Worm (Caenorhabditis elegans): ENCODE results near the gene pie-1.
A peak's percentile ranks its signal among the peaks of the same experiment; 100 is the strongest.

The pie-1 gene

DNA sequence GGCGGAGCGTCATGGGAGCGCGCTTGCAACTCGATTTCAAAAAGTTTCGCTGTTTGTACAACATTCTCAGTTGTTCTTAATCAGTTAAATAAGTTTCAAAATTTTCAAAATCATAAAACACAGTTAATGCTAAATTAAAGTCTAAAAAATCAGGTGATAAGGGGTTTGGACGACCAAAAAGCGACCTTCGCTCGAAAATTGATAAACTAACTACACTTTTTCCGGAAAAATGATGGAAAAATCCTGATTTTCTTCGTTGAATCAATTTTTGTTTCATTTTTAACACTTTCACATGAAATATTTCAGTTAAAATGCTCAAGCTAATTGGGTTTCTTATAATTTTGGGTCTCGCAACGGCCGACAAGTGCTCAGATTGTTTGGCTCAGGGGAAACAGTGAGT lies 3.5 kb downstream of the pie-1 start, which contains the start of gene Y49E10.16:
Y49E10.16 (plus strand) TSS at position 301 of the 400 bp plus-strand sequence.
- TF ChIP-seq cog-1 (tag; optimal IDR thresholded peaks at IDR 0.05) (no peak), ztf-29 (GFP tag; IDR thresholded peaks at IDR 0.05) (no peak), ztf-23 (GFP tag; IDR thresholded peaks at IDR 0.05) (no peak), T22C8.4 (GFP tag; IDR thresholded peaks at IDR 0.05) (no peak), flt-1 (GFP tag; IDR thresholded peaks at IDR 0.05) (no peak), ref-1 (GFP tag; conservative IDR thresholded peaks at IDR 0.05) (no peak), klf-2 (GFP tag; conservative IDR thresholded peaks at IDR 0.05) (no peak), tab-1 (GFP tag; IDR thresholded peaks at IDR 0.05) (no peak), med-1 (GFP tag; optimal IDR thresholded peaks at IDR 0.05; ENCODE audit: insufficient read depth) (no peak)

ce11 chrIII:12434104-12434503 lies 7.4 kb downstream of the pie-1 start, which contains the start of gene Y49E10.27:
TSS of gene Y49E10.27 (plus strand) at chrIII:12434404.
- TF ChIP-seq ref-1 (GFP tag; conservative IDR thresholded peaks at IDR 0.05), result no peak
- TF ChIP-seq T22C8.4 (GFP tag; IDR thresholded peaks at IDR 0.05), result no peak
- no peak for TF ChIP-seq med-1 (GFP tag; optimal IDR thresholded peaks at IDR 0.05; ENCODE audit: insufficient read depth)
- no peak for TF ChIP-seq tab-1 (GFP tag; IDR thresholded peaks at IDR 0.05)
- no peak for TF ChIP-seq ztf-29 (GFP tag; IDR thresholded peaks at IDR 0.05)
- no peak for TF ChIP-seq ztf-23 (GFP tag; IDR thresholded peaks at IDR 0.05)
- TF ChIP-seq klf-2 (GFP tag; conservative IDR thresholded peaks at IDR 0.05), result no peak
- no peak for TF ChIP-seq cog-1 (tag; optimal IDR thresholded peaks at IDR 0.05)
- no peak for TF ChIP-seq flt-1 (GFP tag; IDR thresholded peaks at IDR 0.05)

- TF ChIP-seq cog-1 (tag; optimal IDR thresholded peaks at IDR 0.05), result no peak
- no peak for TF ChIP-seq med-1 (GFP tag; optimal IDR thresholded peaks at IDR 0.05; ENCODE audit: insufficient read depth)
- TF ChIP-seq ztf-29 (GFP tag; IDR thresholded peaks at IDR 0.05), result no peak
- TF ChIP-seq ref-1 (GFP tag; conservative IDR thresholded peaks at IDR 0.05), result no peak
- TF ChIP-seq tab-1 (GFP tag; IDR thresholded peaks at IDR 0.05), result no peak
- TF ChIP-seq T22C8.4 (GFP tag; IDR thresholded peaks at IDR 0.05), result no peak
- no peak for TF ChIP-seq ztf-23 (GFP tag; IDR thresholded peaks at IDR 0.05)
- no peak for TF ChIP-seq klf-2 (GFP tag; conservative IDR thresholded peaks at IDR 0.05)
- TF ChIP-seq flt-1 (GFP tag; IDR thresholded peaks at IDR 0.05), result no peak
These were observed 9.5 kb downstream of the pie-1 start, which contains the start of gene fbxa-218 for ce11 chrIII:12436215-12436614. TSS of gene fbxa-218 (plus strand) at chrIII:12436515.

DNA sequence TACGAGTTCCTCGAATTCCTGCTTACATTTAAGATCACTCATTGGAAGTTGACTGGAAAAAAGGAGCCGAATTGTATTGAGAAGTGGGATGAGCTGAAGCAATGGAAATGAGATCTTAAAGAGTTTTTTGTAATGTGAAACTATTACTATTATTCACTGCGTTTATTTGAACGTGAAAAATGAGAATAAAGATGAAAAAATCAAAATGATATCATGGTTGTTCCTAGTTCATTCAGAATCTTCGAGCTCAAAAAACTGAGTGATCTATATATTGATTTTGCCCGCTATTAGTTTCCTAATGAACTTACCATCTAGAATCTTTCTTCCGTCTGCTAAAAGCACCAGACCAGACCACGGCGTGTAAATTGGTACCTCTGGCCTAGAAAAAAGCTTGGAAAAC lies 10.3 kb downstream of the pie-1 start:
- TF ChIP-seq klf-2 (GFP tag; conservative IDR thresholded peaks at IDR 0.05), result no peak
- TF ChIP-seq tab-1 (GFP tag; IDR thresholded peaks at IDR 0.05), result no peak
- TF ChIP-seq flt-1 (GFP tag; IDR thresholded peaks at IDR 0.05), result no peak
- TF ChIP-seq T22C8.4 (GFP tag; IDR thresholded peaks at IDR 0.05), result no peak
- TF ChIP-seq ztf-23 (GFP tag; IDR thresholded peaks at IDR 0.05), result no peak
- no peak for TF ChIP-seq ref-1 (GFP tag; conservative IDR thresholded peaks at IDR 0.05)
- TF ChIP-seq cog-1 (tag; optimal IDR thresholded peaks at IDR 0.05), result no peak
- TF ChIP-seq med-1 (GFP tag; optimal IDR thresholded peaks at IDR 0.05; ENCODE audit: insufficient read depth), result no peak
- TF ChIP-seq ztf-29 (GFP tag; IDR thresholded peaks at IDR 0.05), result no peak

DNA sequence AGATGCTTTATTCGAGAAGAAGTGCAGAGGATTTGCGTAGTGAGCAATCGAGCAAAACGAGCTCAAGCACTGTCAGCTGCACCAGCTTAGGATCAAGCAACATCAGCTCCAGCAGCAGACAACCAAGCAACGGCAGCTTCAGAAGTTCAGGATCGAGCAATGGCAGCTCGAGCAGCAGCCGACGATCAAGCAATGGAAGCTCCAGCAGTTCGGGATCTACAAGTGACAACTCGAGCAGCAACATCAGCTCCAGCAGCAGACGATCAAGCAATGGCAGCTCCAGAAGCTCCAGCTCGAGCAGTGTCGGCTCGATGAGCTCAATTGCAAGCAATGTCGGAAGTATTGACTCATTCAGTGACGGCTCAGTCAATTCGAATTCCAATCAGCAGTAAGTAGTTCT lies 12.4 kb downstream of the pie-1 start:
- TF ChIP-seq klf-2 (GFP tag; conservative IDR thresholded peaks at IDR 0.05), result no peak
- TF ChIP-seq ztf-23 (GFP tag; IDR thresholded peaks at IDR 0.05), result no peak
- TF ChIP-seq flt-1 (GFP tag; IDR thresholded peaks at IDR 0.05), result no peak
- TF ChIP-seq med-1 (GFP tag; optimal IDR thresholded peaks at IDR 0.05; ENCODE audit: insufficient read depth), result no peak
- no peak for TF ChIP-seq ztf-29 (GFP tag; IDR thresholded peaks at IDR 0.05)
- TF ChIP-seq cog-1 (tag; optimal IDR thresholded peaks at IDR 0.05), result no peak
- no peak for TF ChIP-seq tab-1 (GFP tag; IDR thresholded peaks at IDR 0.05)
- TF ChIP-seq T22C8.4 (GFP tag; IDR thresholded peaks at IDR 0.05), result no peak
- TF ChIP-seq ref-1 (GFP tag; conservative IDR thresholded peaks at IDR 0.05), result no peak

ce11 chrIII:12443880-12444279 lies 17.2 kb downstream of the pie-1 start:
- TF ChIP-seq ref-1 (GFP tag; conservative IDR thresholded peaks at IDR 0.05), result no peak
- no peak for TF ChIP-seq flt-1 (GFP tag; IDR thresholded peaks at IDR 0.05)
- 0 out of 2 replicates have a peak, but pooled peaks have one; percentile 7 for TF ChIP-seq klf-2 (GFP tag; conservative IDR thresholded peaks at IDR 0.05)
- no peak for TF ChIP-seq T22C8.4 (GFP tag; IDR thresholded peaks at IDR 0.05)
- no peak for TF ChIP-seq tab-1 (GFP tag; IDR thresholded peaks at IDR 0.05)
- TF ChIP-seq ztf-23 (GFP tag; IDR thresholded peaks at IDR 0.05), result no peak
- no peak for TF ChIP-seq med-1 (GFP tag; optimal IDR thresholded peaks at IDR 0.05; ENCODE audit: insufficient read depth)

- no peak for TF ChIP-seq med-1 (GFP tag; optimal IDR thresholded peaks at IDR 0.05; ENCODE audit: insufficient read depth)
- no peak for TF ChIP-seq T22C8.4 (GFP tag; IDR thresholded peaks at IDR 0.05)
- no peak for TF ChIP-seq ztf-23 (GFP tag; IDR thresholded peaks at IDR 0.05)
- no peak for TF ChIP-seq cog-1 (tag; optimal IDR thresholded peaks at IDR 0.05)
These were observed 18.5 kb downstream of the pie-1 start for ce11 chrIII:12445223-12445622.

DNA sequence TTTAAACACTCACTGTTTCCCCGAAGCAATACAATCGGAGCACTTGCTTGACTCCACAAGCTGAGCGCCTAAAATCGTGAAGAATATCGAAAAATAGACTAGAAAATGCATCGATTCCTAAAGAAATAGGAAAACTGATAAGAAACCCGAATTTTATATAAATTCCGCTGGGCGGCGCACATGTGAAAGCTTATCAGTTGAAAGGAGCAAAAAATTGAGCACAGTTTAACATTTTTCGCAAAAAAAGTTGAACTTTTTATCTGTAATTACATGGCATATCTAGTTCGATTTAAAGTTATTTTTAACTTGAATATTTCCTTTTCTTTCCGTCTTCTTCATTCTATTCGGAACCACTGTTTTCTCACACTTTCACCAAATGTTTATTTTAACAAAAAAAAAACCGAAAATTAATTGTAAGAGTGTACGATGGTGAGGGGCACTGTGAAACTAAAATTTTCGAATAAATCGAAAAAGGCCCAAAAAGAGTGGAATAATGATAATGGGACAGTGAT lies 19.4 kb downstream of the pie-1 start, which contains the start of gene Y49E10.18:
Y49E10.18 (minus strand) TSS at position 116 of the 512 bp plus-strand sequence.
- TF ChIP-seq cog-1 (tag; optimal IDR thresholded peaks at IDR 0.05) (no peak), T22C8.4 (GFP tag; IDR thresholded peaks at IDR 0.05) (no peak), klf-2 (GFP tag; conservative IDR thresholded peaks at IDR 0.05) (no peak), ztf-29 (GFP tag; IDR thresholded peaks at IDR 0.05) (no peak), tab-1 (GFP tag; IDR thresholded peaks at IDR 0.05) (no peak), ztf-23 (GFP tag; IDR thresholded peaks at IDR 0.05) (no peak), flt-1 (GFP tag; IDR thresholded peaks at IDR 0.05) (no peak), med-1 (GFP tag; optimal IDR thresholded peaks at IDR 0.05; ENCODE audit: insufficient read depth) (no peak), ref-1 (GFP tag; conservative IDR thresholded peaks at IDR 0.05) (no peak)

DNA sequence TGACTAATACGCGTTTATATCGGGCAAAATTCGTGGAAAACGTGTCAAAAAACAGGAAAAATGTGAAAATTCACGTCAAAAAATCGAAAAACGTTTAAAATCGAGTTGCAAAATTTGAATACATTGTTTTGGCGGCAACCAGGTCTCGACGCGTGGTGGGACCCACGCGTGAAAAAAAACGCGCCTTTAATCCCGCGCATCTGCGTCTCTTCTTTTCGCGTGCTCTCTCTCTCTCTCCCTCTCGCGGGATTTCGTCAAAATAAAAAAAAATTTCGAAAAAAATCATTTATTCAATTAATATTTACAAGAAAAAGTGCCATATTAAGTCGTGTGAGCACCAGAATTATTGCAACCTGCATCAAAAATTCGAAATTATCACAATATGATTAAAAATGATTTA lies 26.6 kb downstream of the pie-1 start, which contains the start of gene ani-1:
ani-1 (minus strand) TSS at position 61 of the 400 bp plus-strand sequence.
- TF ChIP-seq T22C8.4 (GFP tag; IDR thresholded peaks at IDR 0.05), result no peak
- no peak for TF ChIP-seq tab-1 (GFP tag; IDR thresholded peaks at IDR 0.05)
- no peak for TF ChIP-seq klf-2 (GFP tag; conservative IDR thresholded peaks at IDR 0.05)
- no peak for TF ChIP-seq med-1 (GFP tag; optimal IDR thresholded peaks at IDR 0.05; ENCODE audit: insufficient read depth)
- TF ChIP-seq ztf-23 (GFP tag; IDR thresholded peaks at IDR 0.05), result no peak
- no peak for TF ChIP-seq ztf-29 (GFP tag; IDR thresholded peaks at IDR 0.05)

DNA sequence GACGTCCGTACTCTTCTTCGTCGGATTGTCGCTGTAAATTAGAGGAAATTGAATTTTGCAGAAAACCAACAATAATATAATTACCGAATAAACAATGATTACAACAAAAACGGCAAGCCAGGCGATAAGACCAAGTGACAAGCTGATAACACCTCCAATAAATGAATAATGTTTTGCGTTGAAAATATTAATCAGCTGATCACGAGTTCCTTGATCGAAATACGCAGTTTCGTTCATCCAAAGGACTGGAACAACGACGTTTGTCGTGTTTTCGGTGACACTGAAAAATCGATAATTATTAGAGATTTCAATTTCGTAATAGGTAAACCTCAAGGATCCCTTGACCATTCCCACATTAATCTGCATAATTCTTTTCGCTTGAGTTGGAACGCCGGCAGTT lies 27.1 kb downstream of the pie-1 start:
- 0 out of 2 replicates have a peak, but pooled peaks have one; percentile 41 for TF ChIP-seq T22C8.4 (GFP tag; IDR thresholded peaks at IDR 0.05)
- no peak for TF ChIP-seq tab-1 (GFP tag; IDR thresholded peaks at IDR 0.05)
